Fruit fly (Drosophila melanogaster) Kc167 (cell line): ENCODE data around the gene CG43673.

Experiments used
- Myc ChIP-seq: fragments of >200 bp; optimal IDR thresholded peaks from 2 replicates; lab custom pipeline; 2017; ENCODE audit warnings: missing external identifiers
- Sin3A ChIP-seq: fragments of >200 bp; optimal IDR thresholded peaks from 2 replicates; lab custom pipeline; 2018; ENCODE audit warnings: missing external identifiers
- h ChIP-seq: fragments of >200 bp; optimal IDR thresholded peaks from 3 replicates; lab custom pipeline; 2018; ENCODE audit warnings: missing external identifiers
- insv ChIP-seq: fragments of >200 bp; optimal IDR thresholded peaks from 3 replicates; lab custom pipeline; 2018; ENCODE audit warnings: missing external identifiers
- psq ChIP-seq: fragments of >200 bp; optimal IDR thresholded peaks from 2 replicates; lab custom pipeline; 2017; ENCODE audit warnings: missing external identifiers
- ttk ChIP-seq: sonication (Bioruptor generic); optimal IDR thresholded peaks from 2 replicates; lab custom pipeline; 2017; ENCODE audit warnings: missing external identifiers

The CG43673 gene

DNA sequence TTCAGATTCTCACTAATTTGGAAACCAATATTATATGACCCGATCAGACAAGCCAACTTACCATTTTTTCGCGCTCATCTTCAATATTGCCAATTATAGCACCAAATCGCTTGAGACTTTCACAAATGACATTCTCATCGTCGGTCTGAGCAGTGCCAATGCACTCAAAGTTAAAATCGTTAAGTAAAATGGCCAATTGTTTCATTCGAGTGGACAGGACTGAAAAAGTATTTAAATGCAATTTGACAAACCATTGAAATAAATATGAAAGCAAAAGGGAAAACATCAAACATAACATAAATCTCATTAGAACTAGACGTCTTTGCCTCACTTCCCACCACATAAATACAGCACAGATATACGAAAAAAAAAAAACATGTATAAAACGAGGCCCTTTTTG lies 22.9 kb upstream of the CG43673 start, which contains the start of gene CG8260:
Gene CG8260, plus strand, starts transcription at position 301 of the 400 bp plus-strand sequence.
- TF ChIP-seq insv (lab: Kevin White, UChicago) (no peak), h (no peak), ttk (lab: Kevin White, UChicago) (no peak), psq (lab: Kevin White, UChicago) (no peak), Myc (lab: Kevin White, UChicago) (no peak), Sin3A (no peak)

DNA sequence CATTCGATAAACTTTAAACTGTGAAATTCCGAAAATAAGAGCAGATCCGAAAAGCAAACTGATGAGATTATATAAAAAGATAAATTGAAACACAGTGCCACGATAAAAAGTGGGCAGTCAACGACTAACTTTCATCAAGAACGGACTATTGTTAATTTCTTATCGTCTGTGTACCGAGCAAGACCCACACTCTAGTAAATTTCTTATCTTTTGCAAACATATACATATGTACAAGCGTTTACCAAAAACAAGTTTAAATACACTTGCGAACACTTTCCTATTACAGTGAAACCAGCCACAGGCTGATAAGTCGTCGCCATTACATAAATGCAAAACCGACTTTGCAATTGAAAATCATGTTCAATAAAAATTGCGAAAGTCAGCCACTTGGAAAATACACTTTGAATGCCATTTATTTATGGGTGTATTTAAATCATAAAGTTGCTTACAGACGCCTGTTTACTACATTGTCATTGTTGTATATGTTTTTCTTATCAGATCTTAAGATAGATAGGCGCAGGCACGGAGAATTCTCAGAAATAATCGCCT lies 20.2 kb upstream of the CG43673 start:
- TF ChIP-seq insv (lab: Kevin White, UChicago) = no peak

DNA sequence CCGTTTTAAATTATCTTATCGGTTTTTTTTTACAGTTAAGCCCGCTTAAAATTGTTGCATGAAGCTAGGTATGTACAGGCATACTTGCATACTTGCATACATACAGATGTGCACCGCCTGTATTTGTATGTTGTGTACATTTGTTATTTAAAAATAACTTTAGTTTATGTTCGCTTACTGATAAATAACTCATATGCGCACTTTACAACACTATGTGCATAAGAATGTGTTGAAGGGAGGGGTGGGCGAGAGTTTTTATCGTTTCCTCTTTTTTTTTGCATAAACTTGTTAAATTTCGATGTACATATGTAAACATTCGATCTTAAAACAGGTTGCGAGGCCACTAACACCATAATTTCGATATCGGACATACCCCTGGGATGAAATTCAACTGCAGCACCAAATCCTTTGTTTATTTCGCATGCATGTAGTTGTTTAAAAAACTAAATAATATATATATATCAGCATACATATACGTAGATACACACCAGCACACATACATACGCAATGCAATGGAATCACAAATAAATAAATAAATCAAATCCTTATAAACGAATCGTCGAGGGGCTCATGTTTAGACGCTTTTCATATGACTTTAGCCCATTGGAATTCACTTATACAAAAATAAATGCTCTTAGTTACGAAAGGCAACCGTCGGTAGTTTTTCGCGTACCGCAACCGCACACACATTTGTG lies 19.0 kb upstream of the CG43673 start:
- TF ChIP-seq Sin3A (no peak), psq (lab: Kevin White, UChicago) (no peak), h (no peak), Myc (lab: Kevin White, UChicago) (no peak), ttk (lab: Kevin White, UChicago) (no peak), insv (lab: Kevin White, UChicago) (no peak)

DNA sequence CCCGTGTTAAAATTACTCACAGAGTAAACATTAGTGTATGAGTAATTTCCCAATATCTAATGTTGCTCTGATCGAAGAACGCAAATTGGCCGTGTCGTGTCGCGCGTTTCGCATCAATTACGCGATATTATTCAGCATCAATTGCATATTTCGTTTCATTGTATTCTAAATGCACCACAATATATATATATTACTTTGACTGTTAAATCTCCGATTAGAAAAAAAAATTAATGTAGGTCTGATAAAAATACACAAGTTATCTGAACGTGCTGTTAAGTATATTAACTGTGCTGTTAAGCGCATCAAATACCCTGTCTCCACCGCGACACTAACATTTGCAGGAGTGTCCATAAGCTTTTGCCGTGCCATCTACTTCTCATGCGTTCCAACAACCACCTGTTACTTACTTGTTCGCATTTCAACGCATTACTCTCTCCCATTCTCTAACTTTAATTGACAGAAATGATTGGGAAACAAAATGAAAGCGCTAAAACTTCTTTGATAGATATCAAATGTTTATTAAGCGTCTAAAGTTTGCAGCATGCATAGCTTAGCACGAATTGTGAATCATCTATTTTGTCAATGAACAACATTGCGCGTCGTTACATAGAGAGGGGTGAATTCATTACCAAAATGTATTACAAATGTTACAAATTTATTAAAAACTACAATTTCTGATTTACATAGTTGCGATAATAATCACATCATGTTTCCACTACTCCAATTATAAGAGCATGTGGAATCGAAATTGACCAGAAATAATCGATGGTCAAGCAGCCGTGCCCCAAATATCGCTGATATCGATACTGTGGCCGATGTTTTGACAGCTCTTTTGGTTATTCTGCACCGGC lies 18.3 kb upstream of the CG43673 start, which contains the start of the genes Graf and mRpL3:
Gene Graf, minus strand, starts transcription at position 287 of the 851 bp plus-strand sequence.
Gene mRpL3, plus strand, starts transcription at position 802 of the 851 bp plus-strand sequence.
- no peak for TF ChIP-seq ttk (lab: Kevin White, UChicago)
- no peak for TF ChIP-seq h
- no peak for TF ChIP-seq psq (lab: Kevin White, UChicago)
- TF ChIP-seq Myc (lab: Kevin White, UChicago) = no peak
- TF ChIP-seq insv (lab: Kevin White, UChicago) = no peak
- no peak for TF ChIP-seq Sin3A

DNA sequence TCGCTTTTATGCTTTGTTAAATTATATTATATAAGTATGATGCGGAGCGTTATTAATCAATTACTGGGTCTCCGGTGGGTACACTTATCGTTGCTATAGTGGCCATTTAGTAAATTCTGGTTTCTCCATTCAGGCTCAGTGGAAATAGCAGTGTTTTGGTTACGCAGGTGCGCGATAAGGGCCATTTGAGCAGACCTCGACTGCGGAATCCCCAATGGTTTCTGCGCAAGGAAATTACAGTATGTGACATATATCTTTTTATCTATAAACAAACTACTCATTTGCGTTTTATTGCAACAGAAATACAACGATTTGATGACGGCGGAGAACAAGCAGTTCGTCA lies 17.7 kb upstream of the CG43673 start:
- no peak for TF ChIP-seq h
- no peak for TF ChIP-seq Sin3A
- no peak for TF ChIP-seq psq (lab: Kevin White, UChicago)
- no peak for TF ChIP-seq Myc (lab: Kevin White, UChicago)
- TF ChIP-seq insv (lab: Kevin White, UChicago) = no peak
- no peak for TF ChIP-seq ttk (lab: Kevin White, UChicago)

DNA sequence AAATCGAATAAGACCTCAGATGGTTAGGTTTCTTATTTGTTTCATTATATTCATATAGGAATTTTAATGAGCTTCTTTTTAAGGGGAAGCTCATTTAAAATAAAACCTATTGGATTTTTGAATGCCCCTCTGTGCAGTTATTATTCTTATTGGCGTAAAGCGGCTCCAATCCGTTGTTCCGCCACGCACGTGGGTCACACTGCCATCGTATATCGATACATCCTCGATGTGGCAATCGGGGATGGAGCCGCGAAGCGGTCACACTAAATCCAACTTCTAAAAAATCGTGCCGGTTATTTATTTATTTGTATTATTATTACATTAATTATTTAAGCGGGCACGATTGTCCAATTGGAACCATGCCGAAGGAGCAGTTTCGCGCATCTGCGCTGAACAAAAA lies 16.2 kb upstream of the CG43673 start, which contains the start of gene Polr3A:
Gene Polr3A, plus strand, starts transcription at position 234 of the 400 bp plus-strand sequence.
- TF ChIP-seq Sin3A = no peak
- TF ChIP-seq ttk (lab: Kevin White, UChicago) = no peak
- TF ChIP-seq Myc (lab: Kevin White, UChicago) = no peak
- no peak for TF ChIP-seq h
- TF ChIP-seq psq (lab: Kevin White, UChicago) = no peak
- no peak for TF ChIP-seq insv (lab: Kevin White, UChicago)

DNA sequence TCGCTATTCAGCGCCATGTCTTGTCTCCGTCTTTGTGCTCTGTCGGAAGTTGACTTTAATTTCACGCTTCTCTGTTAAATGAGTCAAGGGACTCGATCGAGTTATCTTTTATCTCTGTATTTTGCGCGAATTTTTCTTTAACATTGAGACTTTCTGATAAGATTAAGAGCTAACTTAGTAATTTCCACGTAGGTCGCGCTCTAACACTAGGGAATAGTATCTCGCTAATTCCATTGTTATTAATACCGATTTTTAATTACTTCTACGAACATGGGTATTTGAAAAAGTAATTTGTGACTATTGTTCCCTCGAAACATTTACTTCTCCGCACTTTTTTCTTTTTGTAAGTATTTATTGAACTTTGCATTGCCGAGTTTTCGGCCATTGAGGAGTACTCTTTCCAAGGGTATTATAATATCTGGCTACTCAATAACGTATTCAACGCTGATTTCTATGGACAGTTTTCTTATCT lies 12.5 kb upstream of the CG43673 start, which contains the start of gene CG8952:
Gene CG8952, minus strand, starts transcription at position 51 of the 472 bp plus-strand sequence.
- no peak for TF ChIP-seq ttk (lab: Kevin White, UChicago)
- no peak for TF ChIP-seq Myc (lab: Kevin White, UChicago)
- no peak for TF ChIP-seq Sin3A
- TF ChIP-seq h = no peak
- TF ChIP-seq psq (lab: Kevin White, UChicago) = no peak

DNA sequence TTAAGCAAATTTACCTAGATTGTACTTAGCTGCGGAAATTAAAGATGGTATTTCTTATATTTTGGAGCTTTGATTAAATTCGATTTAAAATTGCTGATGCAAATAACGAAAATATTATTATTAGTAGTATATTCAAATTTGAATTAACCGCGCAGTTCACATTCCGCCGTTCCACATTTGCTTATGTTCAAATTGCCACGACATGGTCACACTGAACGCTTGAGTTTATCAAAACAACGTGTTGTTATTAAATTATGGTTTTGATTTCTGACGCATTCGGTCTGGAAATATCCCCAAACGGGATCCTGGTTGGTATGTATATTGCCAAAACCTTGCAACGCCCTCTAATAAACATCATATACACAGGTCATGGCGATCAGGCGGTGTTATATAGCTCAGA lies 9.5 kb upstream of the CG43673 start, which contains the start of gene CG33172:
Gene CG33172, plus strand, starts transcription at position 208 of the 400 bp plus-strand sequence.
- TF ChIP-seq ttk (lab: Kevin White, UChicago) = no peak
- no peak for TF ChIP-seq h
- TF ChIP-seq psq (lab: Kevin White, UChicago) = no peak
- TF ChIP-seq insv (lab: Kevin White, UChicago) = no peak
- TF ChIP-seq Sin3A = no peak
- TF ChIP-seq Myc (lab: Kevin White, UChicago) = no peak

DNA sequence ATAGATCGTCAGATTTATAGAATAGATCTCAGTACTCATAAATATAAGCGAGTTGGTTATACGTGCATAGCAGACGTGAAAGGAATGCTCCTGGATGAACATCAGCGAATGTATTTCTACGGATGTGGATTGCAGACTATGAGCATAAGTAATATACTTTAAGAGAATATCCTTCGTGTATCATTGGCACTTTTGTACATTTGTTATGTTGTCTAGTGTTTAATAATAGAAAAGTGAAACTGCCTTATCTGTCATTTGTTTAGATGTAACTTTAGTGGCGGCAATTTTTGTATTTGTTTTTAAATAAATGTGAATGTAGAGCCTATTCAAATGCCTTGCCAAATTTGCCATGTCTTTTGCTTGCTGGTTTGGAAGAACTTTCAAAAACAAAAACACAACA lies 6.3 kb upstream of the CG43673 start, which contains the start of gene CG43672:
Gene CG43672, plus strand, starts transcription at position 301 of the 400 bp plus-strand sequence.
- TF ChIP-seq psq (lab: Kevin White, UChicago) = no peak
- TF ChIP-seq insv (lab: Kevin White, UChicago) = no peak
- no peak for TF ChIP-seq Myc (lab: Kevin White, UChicago)
- no peak for TF ChIP-seq ttk (lab: Kevin White, UChicago)
- no peak for TF ChIP-seq h
- no peak for TF ChIP-seq Sin3A

DNA sequence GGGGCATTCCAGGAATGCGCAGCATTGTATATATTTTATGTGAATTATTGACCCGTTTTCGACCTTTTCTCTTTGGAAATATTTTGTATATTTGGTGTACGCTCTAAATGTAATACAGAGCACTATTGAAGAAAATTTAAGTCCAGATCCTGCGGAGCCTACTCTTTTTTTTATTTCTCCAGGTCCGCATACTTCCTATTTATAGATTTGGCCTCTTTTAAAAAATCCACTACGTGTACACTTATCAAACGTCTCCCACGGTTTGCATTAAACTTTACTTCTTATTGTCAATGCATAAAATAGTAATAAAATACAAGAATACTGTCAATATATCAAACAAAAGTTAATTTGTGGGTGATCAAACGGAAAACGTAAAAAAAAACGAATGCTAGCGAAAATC lies 4.7 kb downstream of the CG43673 start, which contains the start of gene Efhc1.1:
Gene Efhc1.1, minus strand, starts transcription at position 101 of the 400 bp plus-strand sequence.
- TF ChIP-seq insv (lab: Kevin White, UChicago) (no peak), h (no peak)

DNA sequence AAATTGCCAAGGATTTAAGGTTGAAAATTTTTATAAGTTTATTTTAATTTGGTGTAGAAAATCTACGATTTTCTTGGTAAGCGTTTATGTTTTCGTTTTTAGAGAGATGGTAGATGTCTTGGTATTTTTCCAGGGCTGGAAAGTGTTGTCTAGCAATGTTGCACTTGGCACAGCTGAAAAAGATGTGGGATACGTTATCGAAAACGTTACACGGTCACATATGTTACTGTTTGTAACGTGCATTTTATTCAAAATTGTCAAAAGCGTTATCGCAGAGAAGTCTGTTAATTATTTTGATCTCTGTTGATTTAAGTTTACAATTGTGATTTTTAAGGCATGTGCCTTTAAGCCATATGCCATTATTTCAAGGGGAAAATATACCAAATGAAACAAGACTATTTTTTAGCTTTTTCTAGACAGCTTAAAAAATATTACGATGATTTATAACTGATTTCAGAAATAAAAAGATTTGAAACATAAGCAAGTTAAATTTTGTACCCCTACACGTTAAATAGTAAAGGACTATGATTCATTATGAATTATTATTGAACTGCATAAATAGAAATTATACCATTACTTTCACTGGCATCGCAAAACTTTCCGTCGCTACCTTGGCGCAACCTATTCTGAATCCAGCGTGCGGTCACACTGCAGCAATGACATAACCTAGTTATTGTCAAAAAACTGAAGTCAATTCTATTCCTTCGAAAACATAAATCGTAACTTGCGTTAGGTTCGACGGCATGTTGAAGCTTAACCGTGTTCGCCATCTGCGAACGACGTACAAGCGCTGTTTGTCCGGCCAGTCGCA lies 6.7 kb downstream of the CG43673 start, which contains the start of the genes Paf-AHalpha and mRpS30:
Gene Paf-AHalpha, minus strand, starts transcription at position 155 of the 811 bp plus-strand sequence.
Gene mRpS30, plus strand, starts transcription at position 619 of the 811 bp plus-strand sequence.
- no peak for TF ChIP-seq Sin3A
- no peak for TF ChIP-seq psq (lab: Kevin White, UChicago)
- TF ChIP-seq ttk (lab: Kevin White, UChicago) = no peak
- TF ChIP-seq h = no peak
